Fruit fly (Drosophila melanogaster) Kc167 (cell line): ENCODE results near the gene CG15864.

ENCODE experiments used
- Myc ChIP-seq: fragments of >200 bp; optimal IDR thresholded peaks from 2 replicates; lab custom pipeline; 2017; ENCODE audit warnings: missing external identifiers
- h ChIP-seq: fragments of >200 bp; optimal IDR thresholded peaks from 3 replicates; lab custom pipeline; 2018; ENCODE audit warnings: missing external identifiers
- insv ChIP-seq: fragments of >200 bp; optimal IDR thresholded peaks from 3 replicates; lab custom pipeline; 2018; ENCODE audit warnings: missing external identifiers
- psq ChIP-seq: fragments of >200 bp; optimal IDR thresholded peaks from 2 replicates; lab custom pipeline; 2017; ENCODE audit warnings: missing external identifiers
- ttk ChIP-seq: sonication (Bioruptor generic); optimal IDR thresholded peaks from 2 replicates; lab custom pipeline; 2017; ENCODE audit warnings: missing external identifiers

- no peak for TF ChIP-seq h (lab: Kevin White, UChicago)
- no peak for TF ChIP-seq insv (lab: Kevin White, UChicago)
- TF ChIP-seq psq = no peak
- TF ChIP-seq ttk = no peak
- TF ChIP-seq Myc (lab: Kevin White, UChicago) = no peak
Observed at dm6 chr3R:8269740-8270139, 21.5 kb downstream of the CG15864 start, which contains the start of gene CG9630.
